Worm (Caenorhabditis elegans) whole organism, L2 larva: ENCODE results near the gene sft-4.

Source experiments
- C34F6.9 ChIP-seq: fragments of 150-350 bp; optimal IDR thresholded peaks from 2 replicates; lab custom pipeline; 2014; ENCODE audit warnings: missing biosample characterization, missing genetic modification characterization
- F13H6.1 ChIP-seq: sonication (generic microtip); optimal IDR thresholded peaks from 2 replicates; lab custom pipeline; 2016; ENCODE audit warnings: missing genetic modification characterization, missing compliant biosample characterization
- Y55F3AM.14 ChIP-seq: fragments of 200-800 bp; sonication (Bioruptor generic); optimal IDR thresholded peaks from 2 replicates; lab custom pipeline; 2018; ENCODE audit warnings: mild to moderate bottlenecking, missing genetic modification characterization, missing compliant biosample characterization
- ZK546.5 ChIP-seq: sonication (generic microtip); optimal IDR thresholded peaks from 2 replicates; lab custom pipeline; 2017; ENCODE audit warnings: missing biosample characterization, missing genetic modification characterization
- alr-1 ChIP-seq: fragments of 150-350 bp; optimal IDR thresholded peaks from 2 replicates; lab custom pipeline; 2014; ENCODE audit warnings: missing biosample characterization, missing genetic modification characterization
- aly-2 ChIP-seq: fragments of 150-350 bp; optimal IDR thresholded peaks from 2 replicates; lab custom pipeline; 2014; ENCODE audit warnings: missing biosample characterization, missing genetic modification characterization
- ama-1 ChIP-seq: fragments of 150-350 bp; optimal IDR thresholded peaks from 2 replicates; lab custom pipeline; 2018; ENCODE audit warnings: inconsistent platforms
- blmp-1 ChIP-seq: sonication (generic microtip); optimal IDR thresholded peaks from 2 replicates; lab custom pipeline; 2017; ENCODE audit warnings: missing genetic modification characterization, mild to moderate bottlenecking, missing compliant biosample characterization, antibody characterized with exemption, moderate library complexity; ENCODE audit not compliant: insufficient read depth
- ceh-16 ChIP-seq: fragments of 150-350 bp; optimal IDR thresholded peaks from 2 replicates; lab custom pipeline; 2014; ENCODE audit warnings: missing biosample characterization, missing genetic modification characterization
- dmd-4 ChIP-seq: sonication (generic microtip); optimal IDR thresholded peaks from 2 replicates; lab custom pipeline; 2017; ENCODE audit warnings: missing biosample characterization, missing genetic modification characterization
- egl-27 ChIP-seq: sonication (generic microtip); optimal IDR thresholded peaks from 3 replicates; lab custom pipeline; 2017; ENCODE audit warnings: missing biosample characterization, missing genetic modification reagents, missing genetic modification characterization
- elt-1 ChIP-seq: fragments of 150-350 bp; optimal IDR thresholded peaks from 2 replicates; lab custom pipeline; 2014; ENCODE audit warnings: missing biosample characterization, missing genetic modification characterization
- fos-1 ChIP-seq: fragments of 150-350 bp; optimal IDR thresholded peaks from 2 replicates; lab custom pipeline; 2014; ENCODE audit warnings: missing biosample characterization, missing genetic modification characterization
- lin-11 ChIP-seq: fragments of 150-350 bp; sonication (generic microtip); optimal IDR thresholded peaks from 2 replicates; lab custom pipeline; 2014; ENCODE audit warnings: missing biosample characterization, missing genetic modification characterization, inconsistent platforms, mixed read lengths
- lin-13 ChIP-seq: fragments of 150-350 bp; optimal IDR thresholded peaks from 2 replicates; lab custom pipeline; 2014; ENCODE audit warnings: missing biosample characterization, missing genetic modification reagents, missing genetic modification characterization
- lin-39 ChIP-seq: fragments of 150-350 bp; optimal IDR thresholded peaks from 2 replicates; lab custom pipeline; 2014; ENCODE audit warnings: missing biosample characterization, missing genetic modification reagents, missing genetic modification characterization
- lsy-2 ChIP-seq, 2 experiments: fragments of 150-350 bp in 1 of 2; sonication (generic microtip) in 1 of 2; optimal IDR thresholded peaks; 2 replicates each; lab custom pipeline; 2014 to 2017; ENCODE audit warnings: missing biosample characterization in 2 of 2, missing genetic modification characterization in 2 of 2
- mab-5 ChIP-seq: fragments of 150-350 bp; optimal IDR thresholded peaks from 2 replicates; lab custom pipeline; 2014; ENCODE audit warnings: missing biosample characterization, missing genetic modification characterization
- mbf-1 ChIP-seq: sonication (generic microtip); optimal IDR thresholded peaks from 2 replicates; lab custom pipeline; 2017; ENCODE audit warnings: missing biosample characterization, missing genetic modification characterization
- mdl-1 ChIP-seq, 2 experiments: fragments of 150-350 bp in 1 of 2; sonication (generic microtip) in 1 of 2; optimal IDR thresholded peaks; 2 replicates each; lab custom pipeline; 2017; ENCODE audit warnings: missing biosample characterization in 2 of 2, missing genetic modification characterization in 2 of 2
- nhr-10 ChIP-seq: sonication (generic microtip); optimal IDR thresholded peaks from 2 replicates; lab custom pipeline; 2017; ENCODE audit warnings: missing biosample characterization, missing genetic modification characterization
- nhr-11 ChIP-seq: fragments of 150-350 bp; optimal IDR thresholded peaks from 2 replicates; lab custom pipeline; 2014; ENCODE audit warnings: missing biosample characterization, missing genetic modification characterization
- nhr-12 ChIP-seq: fragments of 150-350 bp; optimal IDR thresholded peaks from 2 replicates; lab custom pipeline; 2014; ENCODE audit warnings: missing biosample characterization, missing genetic modification characterization
- nhr-129 ChIP-seq: fragments of 150-350 bp; optimal IDR thresholded peaks from 2 replicates; lab custom pipeline; 2014; ENCODE audit warnings: missing biosample characterization, missing genetic modification characterization
- nhr-21 ChIP-seq: fragments of 150-350 bp; optimal IDR thresholded peaks from 2 replicates; lab custom pipeline; 2014; ENCODE audit warnings: missing biosample characterization, missing genetic modification characterization
- nhr-23 ChIP-seq: fragments of 150-350 bp; optimal IDR thresholded peaks from 2 replicates; lab custom pipeline; 2014; ENCODE audit warnings: missing biosample characterization, missing genetic modification reagents, missing genetic modification characterization
- nhr-237 ChIP-seq: fragments of 150-350 bp; optimal IDR thresholded peaks from 2 replicates; lab custom pipeline; 2014; ENCODE audit warnings: missing biosample characterization, missing genetic modification characterization
- nhr-25 ChIP-seq: fragments of 150-350 bp; sonication (generic microtip); optimal IDR thresholded peaks from 3 replicates; lab custom pipeline; 2014; ENCODE audit warnings: missing biosample characterization, missing genetic modification characterization
- nhr-77 ChIP-seq: fragments of 150-350 bp; optimal IDR thresholded peaks from 2 replicates; lab custom pipeline; 2014; ENCODE audit warnings: missing biosample characterization, missing genetic modification characterization
- peb-1 ChIP-seq: fragments of 150-350 bp; optimal IDR thresholded peaks from 2 replicates; lab custom pipeline; 2014; ENCODE audit warnings: missing biosample characterization, missing genetic modification characterization
- sem-4 ChIP-seq: fragments of 150-350 bp; optimal IDR thresholded peaks from 2 replicates; lab custom pipeline; 2014; ENCODE audit warnings: missing biosample characterization, missing genetic modification reagents, missing genetic modification characterization
- skn-1 ChIP-seq: sonication (generic microtip); optimal IDR thresholded peaks from 2 replicates; lab custom pipeline; 2017; ENCODE audit warnings: missing biosample characterization, missing genetic modification characterization
- sma-3 ChIP-seq: sonication (generic microtip); optimal IDR thresholded peaks from 2 replicates; lab custom pipeline; 2016; ENCODE audit warnings: missing genetic modification reagents, missing genetic modification characterization, missing compliant biosample characterization
- snpc-4 ChIP-seq: fragments of 150-350 bp; optimal IDR thresholded peaks from 2 replicates; lab custom pipeline; 2014; ENCODE audit warnings: missing biosample characterization, missing genetic modification characterization
- unc-39 ChIP-seq: fragments of 150-350 bp; optimal IDR thresholded peaks from 2 replicates; lab custom pipeline; 2014; ENCODE audit warnings: missing biosample characterization, missing genetic modification characterization
- unc-55 ChIP-seq: fragments of 150-350 bp; sonication (generic microtip); optimal IDR thresholded peaks from 3 replicates; lab custom pipeline; 2014; ENCODE audit warnings: missing biosample characterization, missing genetic modification reagents, missing genetic modification characterization
- zag-1 ChIP-seq: fragments of 150-350 bp; optimal IDR thresholded peaks from 2 replicates; lab custom pipeline; 2014; ENCODE audit warnings: missing biosample characterization, missing genetic modification characterization
- ztf-1 ChIP-seq: fragments of 200-800 bp; sonication (Bioruptor generic); conservative IDR thresholded peaks from 2 replicates; pipeline ENCODE4 v1.3.6; 2022; ENCODE audit warnings: missing genetic modification characterization, missing compliant biosample characterization

The sft-4 gene

DNA sequence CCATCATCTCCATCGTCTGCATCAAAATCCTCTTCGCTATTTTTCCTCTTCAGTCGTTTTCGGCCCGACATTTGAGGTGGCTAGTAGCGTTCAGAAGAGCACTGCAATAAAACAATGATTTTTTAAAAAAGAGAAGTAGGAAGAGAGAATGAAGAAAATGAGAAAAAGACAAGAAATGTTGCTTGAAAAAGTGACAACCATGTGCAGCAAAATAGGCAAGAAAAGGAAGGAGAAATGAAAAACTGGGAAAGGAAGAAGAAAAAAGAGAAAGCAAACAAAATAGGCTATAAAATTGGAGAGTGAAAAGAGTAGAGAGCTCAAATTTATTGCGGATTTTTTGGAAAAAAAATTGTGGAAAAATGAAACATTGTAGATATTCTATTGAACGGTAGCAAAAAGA, 17.2 kb downstream of the sft-4 start, which contains the start of gene tag-294:
TSS of gene tag-294 (minus strand) at position 101 of the 400 bp plus-strand sequence.
- TF ChIP-seq lin-39 (tag; lab: Kevin White, UChicago) = no peak
- no peak for TF ChIP-seq ama-1 (lab: Kevin White, UChicago)
- TF ChIP-seq unc-55 = peak; percentile 73
- no peak for TF ChIP-seq lin-13 (GFP tag; lab: Kevin White, UChicago)

DNA sequence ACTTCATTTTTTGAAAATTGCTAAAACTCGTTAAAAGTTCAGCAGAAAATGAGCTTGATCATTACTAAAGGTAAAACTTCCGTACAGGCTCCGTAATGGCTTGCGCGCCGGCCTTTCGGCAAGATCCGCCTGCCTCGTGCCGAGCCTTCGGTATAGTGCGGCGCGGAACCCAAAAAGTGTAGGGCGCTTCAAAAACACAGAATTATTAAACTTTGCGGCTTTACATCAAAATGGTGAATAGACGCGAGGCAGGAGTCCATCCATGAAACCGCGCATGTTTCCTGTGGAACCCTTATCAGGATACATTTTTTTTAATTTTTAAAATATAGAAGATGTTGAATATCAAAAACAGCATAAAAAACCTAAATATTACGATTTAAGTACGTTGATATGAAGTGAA, 27.4 kb downstream of the sft-4 start:
- no peak for TF ChIP-seq mab-5
- TF ChIP-seq blmp-1 (tag; lab: Kevin White, UChicago) = no peak
- TF ChIP-seq snpc-4 (tag; lab: Kevin White, UChicago) = peak; percentile 38
- no peak for TF ChIP-seq lin-11 (tag; lab: Kevin White, UChicago)
- no peak for TF ChIP-seq nhr-77 (tag; lab: Kevin White, UChicago)
- TF ChIP-seq sma-3 (GFP tag; lab: Kevin White, UChicago) = no peak
- TF ChIP-seq nhr-129 = no peak
- TF ChIP-seq, all 48 proteins: peak for 1

DNA sequence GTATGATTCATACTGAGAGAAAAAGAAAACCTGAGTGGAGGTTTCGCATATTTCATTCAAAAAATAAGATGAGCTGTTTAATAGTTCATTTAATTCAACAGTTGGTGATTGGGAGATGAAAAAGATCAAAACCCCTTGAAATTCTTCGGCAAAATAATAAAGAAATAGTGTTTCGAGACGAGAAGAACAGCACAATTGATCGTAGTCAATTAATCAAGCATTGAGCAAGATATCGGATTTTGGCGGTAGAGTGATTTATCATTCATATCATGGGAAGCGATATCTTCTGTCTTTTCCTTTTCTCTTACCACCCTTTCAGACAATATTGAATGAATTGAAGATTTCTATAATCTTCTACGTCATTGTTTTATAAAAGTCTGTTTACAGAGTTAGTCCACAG, 33.9 kb downstream of the sft-4 start:
- TF ChIP-seq nhr-21 (tag; lab: Kevin White, UChicago) (no peak), mab-5 (peak; percentile 4), sem-4 (tag; lab: Kevin White, UChicago) (no peak)

DNA sequence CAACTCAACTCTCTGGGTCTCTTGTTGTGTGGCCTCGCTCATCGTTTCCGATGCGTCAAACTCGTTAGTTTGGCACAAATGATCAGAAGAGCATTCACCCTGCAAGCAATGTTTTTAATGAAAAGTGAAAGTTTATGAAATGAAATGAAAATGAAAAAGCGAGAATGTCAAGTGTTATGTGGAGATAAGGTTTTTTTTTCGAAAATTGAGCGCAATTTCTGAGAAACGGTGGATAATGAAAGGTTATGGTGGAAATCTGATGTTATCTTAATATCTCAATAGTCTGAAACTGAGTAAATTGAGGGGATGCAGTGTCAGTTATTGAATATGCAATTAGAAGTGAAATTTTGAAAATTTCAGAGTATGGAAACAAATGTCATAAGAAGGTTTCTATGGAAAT, 37.3 kb downstream of the sft-4 start, which contains the start of gene gnrr-4:
TSS of gene gnrr-4 (minus strand) at position 101 of the 400 bp plus-strand sequence.
- TF ChIP-seq nhr-25 (tag; lab: Kevin White, UChicago) (no peak), skn-1 (tag; lab: Kevin White, UChicago) (no peak), nhr-23 (tag; lab: Kevin White, UChicago) (no peak), mab-5 (no peak), Y55F3AM.14 (no peak), elt-1 (tag; lab: Kevin White, UChicago) (no peak), dmd-4 (tag; lab: Kevin White, UChicago) (no peak), nhr-129 (no peak)

- TF ChIP-seq nhr-129 (no peak), mab-5 (no peak), mbf-1 (no peak), fos-1 (tag; lab: Kevin White, UChicago) (no peak), unc-55 (no peak), nhr-10 (tag; lab: Kevin White, UChicago) (no peak), nhr-77 (tag; lab: Kevin White, UChicago) (no peak), snpc-4 (tag; lab: Kevin White, UChicago) (no peak), zag-1 (tag; lab: Kevin White, UChicago) (no peak), sem-4 (tag; lab: Kevin White, UChicago) (no peak), ZK546.5 (tag; lab: Kevin White, UChicago) (no peak), lin-13 (GFP tag; lab: Kevin White, UChicago) (no peak), elt-1 (tag; lab: Kevin White, UChicago) (no peak), nhr-237 (no peak), nhr-21 (tag; lab: Kevin White, UChicago) (no peak), dmd-4 (tag; lab: Kevin White, UChicago) (no peak)
These were observed 46.7 kb downstream of the sft-4 start, which contains the start of gene rgs-6 for ce11 chrX:5733728-5734252. rgs-6 (minus strand) TSS chrX:5733778.

DNA sequence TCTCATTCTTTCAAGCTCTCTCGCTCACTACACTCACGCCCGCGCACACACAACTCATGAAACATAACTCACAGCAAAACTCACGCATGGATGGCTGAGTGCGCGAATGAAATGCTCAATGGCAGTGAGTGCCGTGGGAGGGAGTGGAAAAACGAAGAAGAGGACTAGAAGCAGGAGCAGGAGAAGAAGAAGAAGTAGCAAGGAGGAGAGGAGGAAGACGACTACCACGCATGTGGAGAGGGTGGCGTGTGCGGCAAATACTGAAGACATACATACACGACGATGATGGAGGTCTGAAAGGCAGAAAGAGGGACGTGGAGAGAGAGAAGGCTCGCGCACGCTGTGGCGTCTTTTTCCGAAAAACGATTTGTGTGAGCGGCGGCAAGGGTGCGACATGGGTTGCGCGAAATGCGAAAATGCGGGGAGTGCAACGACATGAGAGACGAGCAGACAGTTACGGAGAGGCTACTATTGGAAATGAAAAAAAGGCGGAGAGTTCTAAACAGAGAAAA, 51.5 kb downstream of the sft-4 start:
- TF ChIP-seq nhr-129 (peak; percentile 85), nhr-23 (tag; lab: Kevin White, UChicago) (no peak), mab-5 (peak; percentile 63), skn-1 (tag; lab: Kevin White, UChicago) (no peak), zag-1 (tag; lab: Kevin White, UChicago) (peak; percentile 74), fos-1 (tag; lab: Kevin White, UChicago) (peak; percentile 20), nhr-77 (tag; lab: Kevin White, UChicago) (no peak), nhr-12 (no peak), C34F6.9 (tag; lab: Kevin White, UChicago) (peak; percentile 77), nhr-11 (no peak), nhr-21 (tag; lab: Kevin White, UChicago) (no peak), mdl-1 (tag; optimal IDR thresholded peaks at IDR 0.05; lab: Kevin White, UChicago) (peak; percentile 71 to 80), Y55F3AM.14 (peak; percentile 53), F13H6.1 (tag; lab: Kevin White, UChicago) (peak; percentile 87), ama-1 (lab: Kevin White, UChicago) (no peak), aly-2 (tag; lab: Kevin White, UChicago) (no peak), nhr-237 (no peak), dmd-4 (tag; lab: Kevin White, UChicago) (no peak), lsy-2 (tag; optimal IDR thresholded peaks at IDR 0.05; lab: Kevin White, UChicago) (peak; percentile 22 to 66), sma-3 (GFP tag; lab: Kevin White, UChicago) (no peak), unc-39 (tag; lab: Kevin White, UChicago) (peak; percentile 87), alr-1 (tag; lab: Kevin White, UChicago) (no peak), unc-55 (peak; percentile 96), nhr-25 (tag; lab: Kevin White, UChicago) (no peak), ceh-16 (tag; lab: Kevin White, UChicago) (no peak), ztf-1 (GFP tag; lab: Robert Waterston, UW) (no peak), snpc-4 (tag; lab: Kevin White, UChicago) (no peak), lin-39 (tag; lab: Kevin White, UChicago) (no peak), ZK546.5 (tag; lab: Kevin White, UChicago) (no peak), elt-1 (tag; lab: Kevin White, UChicago) (no peak), peb-1 (tag; lab: Kevin White, UChicago) (no peak), egl-27 (tag; lab: Kevin White, UChicago) (peak; percentile 41)
